Fruit fly (Drosophila melanogaster) whole organism, embryonic: ENCODE results near the gene Vti1a.

Source experiments
- Adf1 ChIP-seq: fragments of 200-800 bp; sonication (Bioruptor generic); IDR thresholded peaks from 2 replicates; pipeline ENCODE4 v1.3.6; 2022; ENCODE audit warnings: missing biosample characterization, missing genetic modification characterization
- Antp ChIP-seq: fragments of 200-800 bp; sonication (Bioruptor generic); optimal IDR thresholded peaks from 3 replicates; lab custom pipeline; 2016; ENCODE audit warnings: missing biosample characterization, missing genetic modification characterization
- Asciz ChIP-seq: fragments of 200-800 bp; sonication (Bioruptor generic); optimal IDR thresholded peaks from 2 replicates; lab custom pipeline; 2017; ENCODE audit warnings: missing biosample characterization, mild to moderate bottlenecking, missing genetic modification characterization, missing genetic modification reagents
- Bgb ChIP-seq: fragments of 200-800 bp; sonication (Bioruptor generic); IDR thresholded peaks from 2 replicates; pipeline ENCODE4 v1.3.6; 2022; ENCODE audit warnings: missing biosample characterization, missing genetic modification characterization; ENCODE audit not compliant: partially characterized antibody
- CG10462 ChIP-seq: fragments of 200-800 bp; sonication (Bioruptor generic); optimal IDR thresholded peaks from 2 replicates; lab custom pipeline; 2016; ENCODE audit warnings: missing biosample characterization, missing genetic modification characterization
- CG11504 ChIP-seq: fragments of 200-800 bp; sonication (Bioruptor generic); optimal IDR thresholded peaks from 3 replicates; lab custom pipeline; 2019; ENCODE audit warnings: missing biosample characterization, mild to moderate bottlenecking, missing genetic modification characterization, moderate library complexity
- CG11723 ChIP-seq: fragments of 200-800 bp; sonication (Bioruptor generic); optimal IDR thresholded peaks from 2 replicates; lab custom pipeline; 2017; ENCODE audit warnings: missing biosample characterization, mild to moderate bottlenecking, missing genetic modification characterization
- CG12155 ChIP-seq: fragments of 200-800 bp; sonication (Bioruptor generic); optimal IDR thresholded peaks from 3 replicates; lab custom pipeline; 2016; ENCODE audit warnings: missing biosample characterization, missing genetic modification characterization
- CG14050 ChIP-seq: fragments of 200-800 bp; sonication (Bioruptor generic); IDR thresholded peaks from 3 replicates; pipeline ENCODE4 v1.3.6; 2022; ENCODE audit warnings: missing biosample characterization, missing genetic modification characterization
- CG14965 ChIP-seq: fragments of 200-800 bp; sonication (Bioruptor generic); optimal IDR thresholded peaks from 2 replicates; lab custom pipeline; 2016; ENCODE audit warnings: missing biosample characterization, missing genetic modification characterization, borderline replicate concordance
- CG1602 ChIP-seq: fragments of 200-800 bp; sonication (Bioruptor generic); optimal IDR thresholded peaks from 3 replicates; lab custom pipeline; 2016; ENCODE audit warnings: missing biosample characterization, missing genetic modification characterization
- CG17328 ChIP-seq: fragments of 200-800 bp; sonication (Bioruptor generic); IDR thresholded peaks from 2 replicates; pipeline ENCODE4 v1.3.6; 2022; ENCODE audit warnings: missing biosample characterization, missing genetic modification characterization
- CG1792 ChIP-seq: fragments of 200-800 bp; sonication (Bioruptor generic); optimal IDR thresholded peaks from 2 replicates; lab custom pipeline; 2016; ENCODE audit warnings: missing biosample characterization, missing genetic modification characterization
- CG31365 ChIP-seq: fragments of 200-800 bp; sonication (Bioruptor generic); optimal IDR thresholded peaks from 2 replicates; lab custom pipeline; 2018; ENCODE audit warnings: missing biosample characterization, mild to moderate bottlenecking, missing genetic modification characterization
- CG4707 ChIP-seq: fragments of 200-800 bp; sonication (Bioruptor generic); optimal IDR thresholded peaks from 2 replicates; lab custom pipeline; 2018; ENCODE audit warnings: missing biosample characterization, mild to moderate bottlenecking, missing genetic modification characterization, moderate library complexity
- CG7928 ChIP-seq: fragments of 200-800 bp; sonication (Bioruptor generic); optimal IDR thresholded peaks from 2 replicates; lab custom pipeline; 2017; ENCODE audit warnings: missing biosample characterization, mild to moderate bottlenecking, missing genetic modification characterization
- CG9215 ChIP-seq: fragments of 200-800 bp; sonication (Bioruptor generic); IDR thresholded peaks from 2 replicates; pipeline ENCODE4 v1.3.6; 2022; ENCODE audit warnings: missing biosample characterization, missing genetic modification characterization
- CG9876 ChIP-seq: fragments of 200-800 bp; sonication (Bioruptor generic); optimal IDR thresholded peaks from 2 replicates; lab custom pipeline; 2016; ENCODE audit warnings: missing biosample characterization, missing genetic modification characterization
- CoRest ChIP-seq: fragments of 200-800 bp; sonication (Bioruptor generic); optimal IDR thresholded peaks from 3 replicates; lab custom pipeline; 2018; ENCODE audit warnings: missing biosample characterization, mild to moderate bottlenecking, missing genetic modification characterization, moderate library complexity
- CrebB ChIP-seq: fragments of 200-800 bp; sonication (Bioruptor generic); optimal IDR thresholded peaks from 3 replicates; lab custom pipeline; 2018; ENCODE audit warnings: missing biosample characterization, mild to moderate bottlenecking, missing genetic modification characterization
- Dip3 ChIP-seq: fragments of 200-800 bp; sonication (Bioruptor generic); optimal IDR thresholded peaks from 3 replicates; lab custom pipeline; 2016; ENCODE audit warnings: missing biosample characterization, missing genetic modification characterization
- Fer1 ChIP-seq: fragments of 200-800 bp; sonication (Bioruptor generic); optimal IDR thresholded peaks from 2 replicates; lab custom pipeline; 2017; ENCODE audit warnings: missing biosample characterization, mild to moderate bottlenecking, missing genetic modification characterization
- Hr39 ChIP-seq: fragments of >200 bp; optimal IDR thresholded peaks from 2 replicates; lab custom pipeline; 2017
- Jarid2 ChIP-seq: fragments of 200-800 bp; sonication (Bioruptor generic); optimal IDR thresholded peaks from 3 replicates; lab custom pipeline; 2017; ENCODE audit warnings: mild to moderate bottlenecking, missing biosample characterization, missing genetic modification reagents, missing genetic modification characterization
- Lim3 ChIP-seq: fragments of 200-800 bp; sonication (Bioruptor generic); IDR thresholded peaks from 2 replicates; pipeline ENCODE4 v1.3.6; 2022; ENCODE audit warnings: missing biosample characterization, missing genetic modification characterization
- Mes4 ChIP-seq: fragments of 200-800 bp; sonication (Bioruptor generic); optimal IDR thresholded peaks from 2 replicates; lab custom pipeline; 2016; ENCODE audit warnings: missing biosample characterization, missing genetic modification characterization
- Mrtf ChIP-seq: fragments of 200-800 bp; sonication (Bioruptor generic); IDR thresholded peaks from 3 replicates; pipeline ENCODE4 v1.3.6; 2022; ENCODE audit warnings: missing biosample characterization, missing genetic modification characterization
- NC2β ChIP-seq: fragments of 200-800 bp; sonication (Bioruptor generic); optimal IDR thresholded peaks from 2 replicates; lab custom pipeline; 2016; ENCODE audit warnings: missing biosample characterization, missing genetic modification characterization
- Oli ChIP-seq: fragments of 200-800 bp; sonication (Bioruptor generic); optimal IDR thresholded peaks from 2 replicates; lab custom pipeline; 2018; ENCODE audit warnings: missing biosample characterization, mild to moderate bottlenecking, missing genetic modification characterization, moderate library complexity
- TFAM ChIP-seq: fragments of 200-800 bp; sonication (Bioruptor generic); optimal IDR thresholded peaks from 2 replicates; lab custom pipeline; 2017; ENCODE audit warnings: missing biosample characterization, missing genetic modification characterization, inconsistent platforms
- Taf1 ChIP-seq: fragments of 200-800 bp; sonication (Bioruptor generic); IDR thresholded peaks from 2 replicates; pipeline ENCODE4 v1.3.6; 2022; ENCODE audit warnings: missing biosample characterization, missing genetic modification characterization
- abd-A ChIP-seq: fragments of 200-800 bp; sonication (Bioruptor generic); optimal IDR thresholded peaks from 3 replicates; lab custom pipeline; 2019; ENCODE audit warnings: missing biosample characterization, mild to moderate bottlenecking, missing genetic modification characterization, moderate library complexity
- al ChIP-seq: fragments of 200-800 bp; sonication (Bioruptor generic); IDR thresholded peaks from 2 replicates; pipeline ENCODE4 v1.3.6; 2022; ENCODE audit warnings: missing biosample characterization, missing genetic modification characterization
- ara ChIP-seq: fragments of 200-800 bp; sonication (Bioruptor generic); IDR thresholded peaks from 2 replicates; pipeline ENCODE4 v1.3.6; 2022; ENCODE audit warnings: missing biosample characterization, missing genetic modification characterization
- ase ChIP-seq: fragments of 200-800 bp; sonication (Bioruptor generic); IDR thresholded peaks from 3 replicates; pipeline ENCODE4 v1.3.6; 2022; ENCODE audit warnings: missing biosample characterization, missing genetic modification characterization
- bbx ChIP-seq: fragments of 200-800 bp; sonication (Bioruptor generic); IDR thresholded peaks from 2 replicates; pipeline ENCODE4 v1.3.6; 2022; ENCODE audit warnings: missing biosample characterization, missing genetic modification characterization; ENCODE audit not compliant: partially characterized antibody
- bigmax ChIP-seq: fragments of 200-800 bp; sonication (Bioruptor generic); optimal IDR thresholded peaks from 2 replicates; lab custom pipeline; 2018; ENCODE audit warnings: missing biosample characterization, mild to moderate bottlenecking, missing genetic modification characterization
- btn ChIP-seq: fragments of 200-800 bp; sonication (Bioruptor generic); optimal IDR thresholded peaks from 2 replicates; lab custom pipeline; 2016; ENCODE audit warnings: missing biosample characterization, missing genetic modification characterization
- chif ChIP-seq, 2 experiments: fragments of 200-800 bp; sonication (Bioruptor generic); optimal IDR thresholded peaks; 3 replicates each; lab custom pipeline; 2016; ENCODE audit warnings: missing biosample characterization in 2 of 2, missing genetic modification characterization in 2 of 2
- dysf ChIP-seq: fragments of 200-800 bp; sonication (Bioruptor generic); IDR thresholded peaks from 3 replicates; pipeline ENCODE4 v1.3.6; 2022; ENCODE audit warnings: missing biosample characterization, missing genetic modification characterization
- fd3F ChIP-seq: fragments of 200-800 bp; sonication (Bioruptor generic); optimal IDR thresholded peaks from 2 replicates; lab custom pipeline; 2018; ENCODE audit warnings: missing biosample characterization, mild to moderate bottlenecking, missing genetic modification characterization, moderate library complexity
- jing ChIP-seq: fragments of 200-800 bp; sonication (Bioruptor generic); optimal IDR thresholded peaks from 2 replicates; lab custom pipeline; 2018; ENCODE audit warnings: missing biosample characterization, mild to moderate bottlenecking, missing genetic modification characterization
- ken ChIP-seq: fragments of 200-800 bp; sonication (Bioruptor generic); IDR thresholded peaks from 3 replicates; pipeline ENCODE4 v1.3.6; 2022; ENCODE audit warnings: missing biosample characterization, missing genetic modification characterization
- lbe ChIP-seq: fragments of 200-800 bp; sonication (Bioruptor generic); optimal IDR thresholded peaks from 2 replicates; lab custom pipeline; 2016; ENCODE audit warnings: missing biosample characterization, mild to moderate bottlenecking, missing genetic modification characterization
- onecut ChIP-seq: fragments of 200-800 bp; sonication (Bioruptor generic); IDR thresholded peaks from 2 replicates; pipeline ENCODE4 v1.3.6; 2022; ENCODE audit warnings: missing biosample characterization, missing genetic modification characterization
- pho ChIP-seq: fragments of 200-800 bp; sonication (Bioruptor generic); optimal IDR thresholded peaks from 2 replicates; lab custom pipeline; 2016; ENCODE audit warnings: missing biosample characterization, missing genetic modification characterization
- psq ChIP-seq: fragments of 200-800 bp; sonication (Bioruptor generic); optimal IDR thresholded peaks from 2 replicates; lab custom pipeline; 2017; ENCODE audit warnings: missing biosample characterization, missing genetic modification characterization
- sens-2 ChIP-seq: fragments of 200-800 bp; sonication (Bioruptor generic); IDR thresholded peaks from 2 replicates; pipeline ENCODE4 v1.3.6; 2022; ENCODE audit warnings: missing biosample characterization, missing genetic modification characterization
- slbo ChIP-seq: fragments of 200-800 bp; sonication (Bioruptor generic); IDR thresholded peaks from 2 replicates; pipeline ENCODE4 v1.3.6; 2022; ENCODE audit warnings: missing biosample characterization, missing genetic modification characterization
- tll ChIP-seq, 2 experiments: fragments of 200-800 bp in 1 of 2; fragments of >200 bp in 1 of 2; sonication (Bioruptor generic) in 1 of 2; optimal IDR thresholded peaks; 2 replicates each; lab custom pipeline; 2017 to 2019; ENCODE audit warnings: missing biosample characterization in 2 of 2, missing genetic modification characterization in 2 of 2, mild to moderate bottlenecking in 1 of 2, moderate library complexity in 1 of 2
- zen2 ChIP-seq: fragments of 200-800 bp; sonication (Bioruptor generic); IDR thresholded peaks from 3 replicates; pipeline ENCODE4 v1.3.6; 2022; ENCODE audit warnings: missing biosample characterization, missing genetic modification characterization; ENCODE audit not compliant: partially characterized antibody

Gene Vti1a

dm6 chr3L:654019-654418 lies 38.7 kb downstream of the Vti1a start, which contains the start of the genes MED30 and Rev1 (continued):
- TF ChIP-seq lbe (GFP tag; lab: Kevin White, UChicago) (peak; percentile 93), Bgb (peak; percentile 41; the same call in 1 of the 2 replicates), Mrtf (GFP tag; lab: Robert Waterston, UW) (peak; percentile 87), Adf1 (GFP tag; lab: Robert Waterston, UW) (peak; percentile 73), Taf1 (GFP tag; lab: Robert Waterston, UW) (peak; percentile 90), onecut (peak; percentile 83), btn (GFP tag; lab: Kevin White, UChicago) (peak; percentile 86), CG12155 (peak; percentile 94), Lim3 (GFP tag; lab: Robert Waterston, UW) (0 out of 2 replicates have a peak, but pooled peaks have one; percentile 5), zen2 (GFP tag; lab: Robert Waterston, UW) (no peak; the same call in 2 of the 3 replicates), Fer1 (GFP tag; lab: Kevin White, UChicago) (peak; percentile 95), pho (GFP tag; lab: Kevin White, UChicago) (peak; percentile 98), Jarid2 (peak; percentile 59), CG17328 (GFP tag; lab: Robert Waterston, UW) (peak; percentile 91), dysf (GFP tag; lab: Robert Waterston, UW) (peak; percentile 93), CG11504 (tag; lab: Kevin White, UChicago) (peak; percentile 92), Mes4 (GFP tag; lab: Kevin White, UChicago) (peak; percentile 87), CG1792 (GFP tag; lab: Kevin White, UChicago) (peak; percentile 93), fd3F (peak; percentile 92), abd-A (no peak), Asciz (peak; percentile 84), CG4707 (GFP tag; lab: Kevin White, UChicago) (peak; percentile 71), bbx (peak; percentile 29; the same call in 1 of the 2 replicates), Dip3 (peak; percentile 97), CG14965 (GFP tag; lab: Kevin White, UChicago) (peak; percentile 35), slbo (GFP tag; lab: Robert Waterston, UW) (peak; percentile 97), CrebB (peak; percentile 91), psq (GFP tag; lab: Kevin White, UChicago) (peak; percentile 82), jing (GFP tag; lab: Kevin White, UChicago) (peak; percentile 81), ken (GFP tag; lab: Robert Waterston, UW) (peak; percentile 93), Oli (tag; lab: Kevin White, UChicago) (peak; percentile 88), chif (GFP tag; optimal IDR thresholded peaks at IDR 0.05; lab: Kevin White, UChicago) (peak; percentile 93 to 95), al (peak; percentile 91), TFAM (GFP tag; lab: Kevin White, UChicago) (peak; percentile 30), bigmax (GFP tag; lab: Kevin White, UChicago) (peak; percentile 42), Antp (GFP tag; lab: Kevin White, UChicago) (peak; percentile 97), tll (GFP tag; optimal IDR thresholded peaks at IDR 0.05; lab: Kevin White, UChicago) (peak in 1 of 2 experiments; percentile 49), Hr39 (lab: Kevin White, UChicago) (no peak), NC2β (GFP tag; lab: Kevin White, UChicago) (peak; percentile 96), sens-2 (GFP tag; lab: Robert Waterston, UW) (0 out of 2 replicates have a peak, but pooled peaks have one; percentile 55), CG9215 (GFP tag; lab: Robert Waterston, UW) (peak; percentile 86), CG31365 (tag; lab: Kevin White, UChicago) (peak; percentile 68), CG7928 (peak; percentile 75), CG9876 (GFP tag; lab: Kevin White, UChicago) (peak; percentile 94), CG11723 (GFP tag; lab: Kevin White, UChicago) (peak; percentile 88), CG14050 (GFP tag; lab: Robert Waterston, UW) (peak; percentile 81), CG1602 (GFP tag; lab: Kevin White, UChicago) (peak; percentile 93), CG10462 (GFP tag; lab: Kevin White, UChicago) (peak; percentile 91), ara (peak; percentile 86), ase (GFP tag; lab: Robert Waterston, UW) (peak; percentile 89), CoRest (tag; lab: Kevin White, UChicago) (peak; percentile 92)
